Fruit fly (Drosophila melanogaster) whole organism, embryonic: ENCODE measurements around the gene Srg3.

ENCODE experiments used
- CG4854 ChIP-seq: fragments of 200-800 bp; sonication (Bioruptor generic); optimal IDR thresholded peaks from 2 replicates; lab custom pipeline; 2016; ENCODE audit warnings: missing biosample characterization, missing genetic modification characterization, inconsistent platforms
- CG8089 ChIP-seq: fragments of 200-800 bp; sonication (Bioruptor generic); optimal IDR thresholded peaks from 3 replicates; lab custom pipeline; 2016; ENCODE audit warnings: missing biosample characterization, missing genetic modification characterization
- Dfd ChIP-seq, 2 experiments: fragments of >200 bp; optimal IDR thresholded peaks; 2 replicates each; lab custom pipeline; 2017; ENCODE audit warnings: missing biosample characterization in 2 of 2, missing genetic modification characterization in 2 of 2
- Eip74EF ChIP-seq, 2 experiments: fragments of 200-800 bp in 1 of 2; fragments of >200 bp in 1 of 2; sonication (Bioruptor generic) in 1 of 2; optimal IDR thresholded peaks; 2 replicates each; lab custom pipeline; 2017 to 2019; ENCODE audit warnings: missing biosample characterization in 2 of 2, missing genetic modification characterization in 2 of 2, mild to moderate bottlenecking in 1 of 2, moderate library complexity in 1 of 2
- fd96Cb ChIP-seq: fragments of 200-800 bp; sonication (Bioruptor generic); optimal IDR thresholded peaks from 2 replicates; lab custom pipeline; 2018; ENCODE audit warnings: missing biosample characterization, mild to moderate bottlenecking, missing genetic modification characterization, moderate library complexity
- sens-2 ChIP-seq: fragments of 200-800 bp; sonication (Bioruptor generic); IDR thresholded peaks from 2 replicates; pipeline ENCODE4 v1.3.6; 2022; ENCODE audit warnings: missing biosample characterization, missing genetic modification characterization
- sisA ChIP-seq: fragments of 200-800 bp; sonication (Bioruptor generic); IDR thresholded peaks from 2 replicates; pipeline ENCODE4 v1.3.6; 2022; ENCODE audit warnings: missing biosample characterization, missing genetic modification characterization
- sob ChIP-seq: fragments of 200-800 bp; sonication (Bioruptor generic); IDR thresholded peaks from 2 replicates; pipeline ENCODE4 v1.3.6; 2022; ENCODE audit warnings: missing biosample characterization, missing genetic modification characterization

- TF ChIP-seq CG8089 (no peak), Eip74EF (GFP tag; optimal IDR thresholded peaks at IDR 0.05; lab: Kevin White, UChicago) (no peak), sob (no peak), Dfd (GFP tag; optimal IDR thresholded peaks at IDR 0.05; lab: Kevin White, UChicago) (no peak), CG4854 (no peak), sens-2 (no peak), fd96Cb (no peak), sisA (GFP tag; lab: Robert Waterston, UW) (no peak)
Observed at dm6 chr3L:9417288-9417687, 25.7 kb upstream of the Srg3 start, which contains the start of gene CG3982.
